Fruit fly (Drosophila melanogaster) whole organism, embryonic: ENCODE results near the gene nbs.

Source experiments
- Antp ChIP-seq: fragments of 200-800 bp; sonication (Bioruptor generic); optimal IDR thresholded peaks from 3 replicates; lab custom pipeline; 2016; ENCODE audit warnings: missing biosample characterization, missing genetic modification characterization
- CG10147 ChIP-seq: fragments of 200-800 bp; sonication (Bioruptor generic); optimal IDR thresholded peaks from 2 replicates; lab custom pipeline; 2019; ENCODE audit warnings: missing biosample characterization, mild to moderate bottlenecking, missing genetic modification characterization, moderate library complexity
- CG10274 ChIP-seq: fragments of 200-800 bp; sonication (Bioruptor generic); optimal IDR thresholded peaks from 3 replicates; lab custom pipeline; 2017; ENCODE audit warnings: missing biosample characterization, mild to moderate bottlenecking, missing genetic modification characterization
- CG10366 ChIP-seq: fragments of 200-800 bp; sonication (Bioruptor generic); IDR thresholded peaks from 2 replicates; pipeline ENCODE4 v1.3.6; 2022; ENCODE audit warnings: missing biosample characterization, missing genetic modification characterization
- CG11456 ChIP-seq: fragments of 200-800 bp; sonication (Bioruptor generic); IDR thresholded peaks from 3 replicates; pipeline ENCODE4 v1.3.6; 2022; ENCODE audit warnings: missing biosample characterization, missing genetic modification characterization
- CG12155 ChIP-seq: fragments of 200-800 bp; sonication (Bioruptor generic); optimal IDR thresholded peaks from 3 replicates; lab custom pipeline; 2016; ENCODE audit warnings: missing biosample characterization, missing genetic modification characterization
- CG12942 ChIP-seq: fragments of 200-800 bp; sonication (Bioruptor generic); optimal IDR thresholded peaks from 3 replicates; lab custom pipeline; 2016; ENCODE audit warnings: missing biosample characterization, missing genetic modification characterization
- CG13424 ChIP-seq: fragments of 200-800 bp; sonication (Bioruptor generic); optimal IDR thresholded peaks from 2 replicates; lab custom pipeline; 2019; ENCODE audit warnings: missing biosample characterization, mild to moderate bottlenecking, missing genetic modification characterization, moderate library complexity
- CG14441 ChIP-seq: fragments of 200-800 bp; sonication (Bioruptor generic); IDR thresholded peaks from 2 replicates; pipeline ENCODE4 v1.3.6; 2022; ENCODE audit warnings: missing biosample characterization, missing genetic modification characterization
- CG1792 ChIP-seq: fragments of 200-800 bp; sonication (Bioruptor generic); optimal IDR thresholded peaks from 2 replicates; lab custom pipeline; 2016; ENCODE audit warnings: missing biosample characterization, missing genetic modification characterization
- CG2129 ChIP-seq: fragments of 200-800 bp; sonication (Bioruptor generic); IDR thresholded peaks from 2 replicates; pipeline ENCODE4 v1.3.6; 2022; ENCODE audit warnings: missing biosample characterization, missing genetic modification characterization; ENCODE audit not compliant: partially characterized antibody
- CG31365 ChIP-seq: fragments of 200-800 bp; sonication (Bioruptor generic); optimal IDR thresholded peaks from 2 replicates; lab custom pipeline; 2018; ENCODE audit warnings: missing biosample characterization, mild to moderate bottlenecking, missing genetic modification characterization
- CG34224 ChIP-seq: fragments of 200-800 bp; sonication (Bioruptor generic); IDR thresholded peaks from 3 replicates; pipeline ENCODE4 v1.3.6; 2022; ENCODE audit warnings: missing biosample characterization, missing genetic modification characterization; ENCODE audit not compliant: partially characterized antibody
- CG34376 ChIP-seq: fragments of 200-800 bp; sonication (Bioruptor generic); optimal IDR thresholded peaks from 2 replicates; lab custom pipeline; 2018; ENCODE audit warnings: missing biosample characterization, mild to moderate bottlenecking, missing genetic modification characterization
- CG4730 ChIP-seq: fragments of 200-800 bp; sonication (Bioruptor generic); IDR thresholded peaks from 2 replicates; pipeline ENCODE4 v1.3.6; 2022; ENCODE audit warnings: missing biosample characterization, missing genetic modification characterization
- CG6654 ChIP-seq: fragments of 200-800 bp; sonication (Bioruptor generic); optimal IDR thresholded peaks from 2 replicates; lab custom pipeline; 2017; ENCODE audit warnings: missing biosample characterization, mild to moderate bottlenecking, missing genetic modification characterization
- CG7556 ChIP-seq: fragments of 200-800 bp; sonication (Bioruptor generic); optimal IDR thresholded peaks from 2 replicates; lab custom pipeline; 2017; ENCODE audit warnings: missing biosample characterization, mild to moderate bottlenecking, missing genetic modification characterization
- CG7963 ChIP-seq: fragments of 200-800 bp; sonication (Bioruptor generic); IDR thresholded peaks from 3 replicates; pipeline ENCODE4 v1.3.6; 2022; ENCODE audit warnings: missing biosample characterization, missing genetic modification characterization; ENCODE audit not compliant: partially characterized antibody
- CG9817 ChIP-seq: fragments of 200-800 bp; sonication (Bioruptor generic); optimal IDR thresholded peaks from 2 replicates; lab custom pipeline; 2018; ENCODE audit warnings: missing biosample characterization, mild to moderate bottlenecking, missing genetic modification characterization, moderate library complexity
- CHES-1-like ChIP-seq: fragments of 200-800 bp; sonication (Bioruptor generic); optimal IDR thresholded peaks from 2 replicates; lab custom pipeline; 2016; ENCODE audit warnings: missing biosample characterization, missing genetic modification characterization
- Chrac-16 ChIP-seq: fragments of 200-800 bp; sonication (Bioruptor generic); optimal IDR thresholded peaks from 3 replicates; lab custom pipeline; 2016; ENCODE audit warnings: missing biosample characterization, missing genetic modification characterization
- Drgx ChIP-seq: fragments of 200-800 bp; sonication (Bioruptor generic); IDR thresholded peaks from 2 replicates; pipeline ENCODE4 v1.3.6; 2022; ENCODE audit warnings: missing biosample characterization, missing genetic modification characterization
- Elba2 ChIP-seq: fragments of 200-800 bp; sonication (Bioruptor generic); optimal IDR thresholded peaks from 3 replicates; lab custom pipeline; 2016; ENCODE audit warnings: missing biosample characterization, missing genetic modification characterization
- Ets65A ChIP-seq: fragments of 200-800 bp; sonication (Bioruptor generic); peaks from one replicate; lab custom pipeline; 2016; ENCODE audit warnings: missing biosample characterization, missing genetic modification characterization
- Hey ChIP-seq: fragments of 200-800 bp; sonication (Bioruptor generic); optimal IDR thresholded peaks from 3 replicates; lab custom pipeline; 2018; ENCODE audit warnings: missing biosample characterization, mild to moderate bottlenecking, missing genetic modification characterization
- Hr39 ChIP-seq: fragments of >200 bp; optimal IDR thresholded peaks from 2 replicates; lab custom pipeline; 2017
- NFAT ChIP-seq: fragments of 200-800 bp; sonication (Bioruptor generic); IDR thresholded peaks from 2 replicates; pipeline ENCODE4 v1.3.6; 2022; ENCODE audit warnings: missing biosample characterization, missing genetic modification characterization
- PHDP ChIP-seq: fragments of 200-800 bp; sonication (Bioruptor generic); optimal IDR thresholded peaks from 3 replicates; lab custom pipeline; 2018; ENCODE audit warnings: missing biosample characterization, mild to moderate bottlenecking, missing genetic modification characterization, moderate library complexity
- Sry-δ ChIP-seq: fragments of 200-800 bp; sonication (Bioruptor generic); optimal IDR thresholded peaks from 2 replicates; lab custom pipeline; 2016; ENCODE audit warnings: missing biosample characterization, missing genetic modification characterization
- Stat92E ChIP-seq, 3 experiments: fragments of >200 bp in 2 of 3; fragments of 200-800 bp in 1 of 3; sonication (Bioruptor generic) in 1 of 3; optimal IDR thresholded peaks; 2 replicates each; lab custom pipeline; 2017 to 2019; ENCODE audit warnings: missing biosample characterization in 3 of 3, missing genetic modification characterization in 3 of 3, mild to moderate bottlenecking in 1 of 3, moderate library complexity in 1 of 3
- TFAM ChIP-seq: fragments of 200-800 bp; sonication (Bioruptor generic); optimal IDR thresholded peaks from 2 replicates; lab custom pipeline; 2017; ENCODE audit warnings: missing biosample characterization, missing genetic modification characterization, inconsistent platforms
- ap ChIP-seq: fragments of 200-800 bp; sonication (Bioruptor generic); IDR thresholded peaks from 2 replicates; pipeline ENCODE4 v1.3.6; 2022; ENCODE audit warnings: missing biosample characterization, missing genetic modification characterization
- bsh ChIP-seq, 2 experiments: fragments of 200-800 bp; sonication (Bioruptor generic); optimal IDR thresholded peaks; 2 replicates each; lab custom pipeline; 2017 to 2018; ENCODE audit warnings: mild to moderate bottlenecking in 2 of 2, missing biosample characterization in 2 of 2, missing genetic modification characterization in 2 of 2, moderate library complexity in 1 of 2
- chn ChIP-seq: fragments of 200-800 bp; sonication (Bioruptor generic); optimal IDR thresholded peaks from 2 replicates; lab custom pipeline; 2016; ENCODE audit warnings: missing biosample characterization, missing genetic modification characterization
- ci ChIP-seq: fragments of 200-800 bp; sonication (Bioruptor generic); IDR thresholded peaks from 3 replicates; pipeline ENCODE4 v1.3.6; 2022; ENCODE audit warnings: missing biosample characterization, missing genetic modification characterization
- cwo ChIP-seq: fragments of 200-800 bp; sonication (Bioruptor generic); optimal IDR thresholded peaks from 3 replicates; lab custom pipeline; 2017; ENCODE audit warnings: missing biosample characterization, missing genetic modification characterization, mild to moderate bottlenecking, moderate library complexity, missing genetic modification reagents
- dm ChIP-seq: fragments of 200-800 bp; sonication (Bioruptor generic); optimal IDR thresholded peaks from 3 replicates; lab custom pipeline; 2016; ENCODE audit warnings: missing biosample characterization, missing genetic modification characterization
- dmrt11E ChIP-seq: fragments of 200-800 bp; sonication (Bioruptor generic); optimal IDR thresholded peaks from 3 replicates; lab custom pipeline; 2018; ENCODE audit warnings: missing biosample characterization, mild to moderate bottlenecking, missing genetic modification characterization, moderate library complexity
- eve ChIP-seq, 2 experiments: fragments of >200 bp; optimal IDR thresholded peaks; 2 replicates each; lab custom pipeline; 2017; ENCODE audit warnings: missing biosample characterization in 2 of 2, missing genetic modification characterization in 2 of 2
- insv ChIP-seq, 2 experiments: fragments of 200-800 bp; sonication (Bioruptor generic); optimal IDR thresholded peaks; 3 replicates each; lab custom pipeline; 2016 to 2018; ENCODE audit warnings: missing biosample characterization in 2 of 2, missing genetic modification characterization in 2 of 2
- inv ChIP-seq: fragments of 200-800 bp; sonication (Bioruptor generic); IDR thresholded peaks from 2 replicates; pipeline ENCODE4 v1.3.6; 2022; ENCODE audit warnings: missing biosample characterization, missing genetic modification characterization; ENCODE audit not compliant: partially characterized antibody
- knrl ChIP-seq: fragments of 200-800 bp; sonication (Bioruptor generic); IDR thresholded peaks from 3 replicates; pipeline ENCODE4 v1.3.6; 2022; ENCODE audit warnings: missing biosample characterization, missing genetic modification characterization; ENCODE audit not compliant: partially characterized antibody
- lov ChIP-seq, 2 experiments: fragments of 200-800 bp in 1 of 2; fragments of >200 bp in 1 of 2; sonication (Bioruptor generic) in 1 of 2; IDR thresholded peaks in 1 of 2; optimal IDR thresholded peaks in 1 of 2; 2 replicates in 1 of 2; 3 replicates in 1 of 2; pipeline versions ENCODE4 v1.3.6 to Lab custom; 2017 to 2022; ENCODE audit warnings: missing biosample characterization in 1 of 2, missing genetic modification characterization in 1 of 2
- org-1 ChIP-seq: fragments of 200-800 bp; sonication (Bioruptor generic); optimal IDR thresholded peaks from 2 replicates; lab custom pipeline; 2017; ENCODE audit warnings: missing biosample characterization, missing genetic modification characterization
- psq ChIP-seq: fragments of 200-800 bp; sonication (Bioruptor generic); optimal IDR thresholded peaks from 2 replicates; lab custom pipeline; 2017; ENCODE audit warnings: missing biosample characterization, missing genetic modification characterization
- sc ChIP-seq, 3 experiments: fragments of >200 bp in 2 of 3; fragments of 200-800 bp in 1 of 3; sonication (Bioruptor generic) in 1 of 3; optimal IDR thresholded peaks; 2 replicates in 2 of 3; 3 replicates in 1 of 3; lab custom pipeline; 2017; ENCODE audit warnings: mild to moderate bottlenecking in 1 of 3, missing biosample characterization in 1 of 3, missing genetic modification characterization in 1 of 3, missing genetic modification reagents in 1 of 3
- sob ChIP-seq: fragments of 200-800 bp; sonication (Bioruptor generic); IDR thresholded peaks from 2 replicates; pipeline ENCODE4 v1.3.6; 2022; ENCODE audit warnings: missing biosample characterization, missing genetic modification characterization
- stwl ChIP-seq: fragments of 200-800 bp; sonication (Bioruptor generic); optimal IDR thresholded peaks from 3 replicates; lab custom pipeline; 2018; ENCODE audit warnings: missing biosample characterization, mild to moderate bottlenecking, missing genetic modification characterization, moderate library complexity
- tap ChIP-seq: fragments of 200-800 bp; optimal IDR thresholded peaks from 3 replicates; lab custom pipeline; 2019; ENCODE audit warnings: missing biosample characterization, mild to moderate bottlenecking, missing genetic modification characterization, moderate library complexity

Gene nbs

dm6 chr3L:9744060-9744549 is 21.1 kb upstream of the nbs start (continued):
- no peak for TF ChIP-seq CG34224 (GFP tag; lab: Robert Waterston, UW)
- peak; percentile 86 for TF ChIP-seq sob (GFP tag; lab: Robert Waterston, UW)
- TF ChIP-seq psq = no peak
- no peak for TF ChIP-seq lov (optimal IDR thresholded peaks at IDR 0.05; lab: Kevin White, UChicago)
- 0 out of 3 replicates have a peak, but pooled peaks have one; percentile 35 for TF ChIP-seq lov (GFP tag; IDR thresholded peaks at IDR 0.05; lab: Robert Waterston, UW)
- 0 out of 2 replicates have a peak, but pooled peaks have one; percentile 36 for TF ChIP-seq ap (GFP tag; lab: Robert Waterston, UW)
- TF ChIP-seq CG7556 (GFP tag; lab: Kevin White, UChicago) = peak; percentile 92
- no peak for TF ChIP-seq inv
- TF ChIP-seq sc (optimal IDR thresholded peaks at IDR 0.05; lab: Kevin White, UChicago) = no peak
- TF ChIP-seq sc (GFP tag; optimal IDR thresholded peaks at IDR 0.05; lab: Kevin White, UChicago) = peak; percentile 58
- peak; percentile 83 for TF ChIP-seq org-1 (GFP tag; lab: Kevin White, UChicago)
- peak; percentile 82 for TF ChIP-seq cwo (GFP tag; lab: Kevin White, UChicago)
- TF ChIP-seq NFAT (GFP tag; lab: Robert Waterston, UW) = peak; percentile 52; the same call in 1 of the 2 replicates
- TF ChIP-seq Hey (tag; lab: Kevin White, UChicago) = no peak
- peak; percentile 91 for TF ChIP-seq CG10147
- peak; percentile 7 for TF ChIP-seq dm
- TF ChIP-seq stwl (tag; lab: Kevin White, UChicago) = peak; percentile 45
- TF ChIP-seq knrl = no peak
- TF ChIP-seq CG9817 = peak; percentile 80
- peak; percentile 76 for TF ChIP-seq PHDP (tag; lab: Kevin White, UChicago)
- peak; percentile 62 for TF ChIP-seq Ets65A (GFP tag; lab: Kevin White, UChicago)
- peak; percentile 85 for TF ChIP-seq CG6654 (GFP tag; lab: Kevin White, UChicago)
- peak; percentile 61 for TF ChIP-seq CG34376
- peak; percentile 61 for TF ChIP-seq CG10274 (GFP tag; lab: Kevin White, UChicago)
- TF ChIP-seq bsh (GFP tag; optimal IDR thresholded peaks at IDR 0.05; lab: Kevin White, UChicago) = peak; percentile 74 to 83
- TF ChIP-seq Elba2 (GFP tag; lab: Kevin White, UChicago) = no peak
- TF ChIP-seq CG10366 = peak; percentile 77
- TF ChIP-seq CG13424 = peak; percentile 87
- peak; percentile 74 for TF ChIP-seq ci
- TF ChIP-seq Stat92E (GFP tag; optimal IDR thresholded peaks at IDR 0.05; lab: Kevin White, UChicago) = no peak
- TF ChIP-seq Hr39 = no peak
- TF ChIP-seq Sry-δ (GFP tag; lab: Kevin White, UChicago) = peak; percentile 59
- TF ChIP-seq chn (GFP tag; lab: Kevin White, UChicago) = peak; percentile 75
- peak; percentile 80 for TF ChIP-seq Antp (GFP tag; lab: Kevin White, UChicago)
- TF ChIP-seq insv (GFP tag; optimal IDR thresholded peaks at IDR 0.05; lab: Kevin White, UChicago) = no peak
- TF ChIP-seq CG12942 (GFP tag; lab: Kevin White, UChicago) = peak; percentile 47
- TF ChIP-seq TFAM = peak; percentile 55
- peak; percentile 48 for TF ChIP-seq CG12155 (GFP tag; lab: Kevin White, UChicago)
- TF ChIP-seq Drgx = peak; percentile 96
- TF ChIP-seq CG1792 (GFP tag; lab: Kevin White, UChicago) = peak; percentile 84
- peak; percentile 59 for TF ChIP-seq CG31365 (tag; lab: Kevin White, UChicago)
- TF ChIP-seq dmrt11E (tag; lab: Kevin White, UChicago) = peak; percentile 77
- peak; percentile 57 for TF ChIP-seq Chrac-16
- no peak for TF ChIP-seq CG2129 (GFP tag; lab: Robert Waterston, UW)
- TF ChIP-seq tap (tag; lab: Kevin White, UChicago) = peak; percentile 91
- TF ChIP-seq CG4730 (GFP tag; lab: Robert Waterston, UW) = peak; percentile 88
- peak; percentile 84 for TF ChIP-seq CG11456 (GFP tag; lab: Robert Waterston, UW)
- TF ChIP-seq CG7963 (GFP tag; lab: Robert Waterston, UW) = no peak
- peak; percentile 84 for TF ChIP-seq CG14441 (GFP tag; lab: Robert Waterston, UW)
- TF ChIP-seq eve (GFP tag; optimal IDR thresholded peaks at IDR 0.05; lab: Kevin White, UChicago) = no peak
- peak; percentile 27 for TF ChIP-seq CHES-1-like (GFP tag; lab: Kevin White, UChicago)
